Fruit fly (Drosophila melanogaster): ENCODE measurements around the gene beat-VII.

DNA sequence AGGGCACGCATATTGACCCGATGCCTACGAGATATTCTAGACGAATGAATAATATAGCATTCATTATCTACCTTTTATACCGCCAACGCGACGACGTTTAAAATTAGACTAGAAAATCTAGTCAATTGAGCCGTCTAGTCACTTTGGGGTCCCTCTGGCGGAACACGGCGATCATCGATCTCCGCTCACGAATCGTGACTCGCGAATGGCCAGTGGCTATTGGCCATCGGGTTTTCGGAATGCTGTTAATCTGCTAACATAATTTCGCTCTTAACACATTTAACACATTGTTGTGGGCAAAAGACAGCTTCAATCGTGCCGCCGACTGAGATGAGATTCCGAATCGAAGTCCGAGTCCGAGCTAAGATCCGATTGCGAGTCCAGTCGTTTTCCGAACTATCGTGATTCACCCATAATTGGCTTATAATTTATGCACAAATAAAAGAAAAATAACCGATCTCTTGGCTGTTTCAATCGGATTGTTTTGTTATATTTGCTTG is 60.4 kb downstream of the beat-VII start, which contains the start of gene TwdlP:
- no peak for TF ChIP-seq psq (GFP tag; optimal IDR thresholded peaks at IDR 0.05)
- TF ChIP-seq Xrp1 (GFP tag; IDR thresholded peaks at IDR 0.05), result no peak
- no peak for TF ChIP-seq CG31224 (GFP tag; IDR thresholded peaks at IDR 0.05)
- no peak for TF ChIP-seq oc (tag; optimal IDR thresholded peaks at IDR 0.05)
- no peak for TF ChIP-seq NFAT (GFP tag; IDR thresholded peaks at IDR 0.05)
- TF ChIP-seq CG1647 (GFP tag; optimal IDR thresholded peaks at IDR 0.05), result no peak
- TF ChIP-seq Gsc (GFP tag; IDR thresholded peaks at IDR 0.05), result no peak
- TF ChIP-seq sob (GFP tag; IDR thresholded peaks at IDR 0.05), result no peak
